Worm (Caenorhabditis elegans): ENCODE data around the gene F10G2.10.

- TF ChIP-seq nhr-12 (tag; optimal IDR thresholded peaks at IDR 0.05) = no peak
- TF ChIP-seq nhr-25 (tag; optimal IDR thresholded peaks at IDR 0.05) = no peak
- TF ChIP-seq lin-39 (tag; optimal IDR thresholded peaks at IDR 0.05) = no peak
- no peak for TF ChIP-seq elt-3 (tag; optimal IDR thresholded peaks at IDR 0.05)
- no peak for TF ChIP-seq egl-27 (tag; optimal IDR thresholded peaks at IDR 0.05)
These were observed 31.6 kb downstream of the F10G2.10 start for ce11 chrV:7353602-7354001.

All from whole organism, L3 larva.